Worm (Caenorhabditis elegans): ENCODE measurements around the gene ztf-14.

The ztf-14 gene

DNA sequence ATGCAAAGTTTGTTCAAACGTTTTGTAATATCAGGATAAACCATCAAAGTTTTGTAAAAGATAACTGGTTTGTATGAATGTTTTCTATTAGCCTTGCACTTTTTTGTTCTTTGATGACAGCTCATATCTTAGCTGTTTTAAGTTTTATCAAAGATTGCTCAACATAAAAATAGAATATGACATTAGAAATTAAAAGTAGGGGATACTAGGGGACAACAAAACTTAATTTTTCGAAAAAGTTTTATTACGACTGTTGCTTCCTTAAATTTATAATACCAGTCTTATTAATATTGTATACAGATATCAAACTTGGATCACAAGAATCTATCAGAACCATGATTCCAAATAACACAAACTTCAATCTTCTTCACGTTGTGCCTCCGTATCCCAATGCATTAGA is at the start of gene ztf-14:
TSS of gene ztf-14 (plus strand) at position 301 of the 400 bp plus-strand sequence.
- TF ChIP-seq ref-1 (GFP tag; conservative IDR thresholded peaks at IDR 0.05) (no peak), flt-1 (GFP tag; IDR thresholded peaks at IDR 0.05) (no peak), tab-1 (GFP tag; IDR thresholded peaks at IDR 0.05) (no peak), klf-2 (GFP tag; conservative IDR thresholded peaks at IDR 0.05) (no peak), cog-1 (tag; optimal IDR thresholded peaks at IDR 0.05) (no peak), T22C8.4 (GFP tag; IDR thresholded peaks at IDR 0.05) (no peak), med-1 (GFP tag; optimal IDR thresholded peaks at IDR 0.05; ENCODE audit: insufficient read depth) (no peak), ztf-29 (GFP tag; IDR thresholded peaks at IDR 0.05) (no peak), ztf-23 (GFP tag; IDR thresholded peaks at IDR 0.05) (no peak)

DNA sequence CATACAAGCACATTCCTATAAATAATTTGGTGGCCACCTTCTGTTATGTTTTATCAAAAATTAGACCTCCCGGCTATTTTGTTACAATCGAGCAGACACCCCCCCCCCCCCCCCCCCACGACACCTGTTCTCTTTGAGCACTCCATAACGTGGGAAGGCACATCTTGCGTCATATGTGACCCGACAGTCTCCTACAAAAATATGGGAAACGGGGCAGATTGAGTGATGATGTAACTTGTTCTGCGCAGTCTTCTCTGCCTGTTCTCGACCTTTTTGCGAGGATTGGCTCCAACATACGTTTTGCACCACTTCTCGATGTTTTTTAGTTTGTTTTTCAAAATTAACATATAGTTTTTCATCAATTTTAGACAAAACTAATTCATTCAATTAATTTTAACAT is 48.4 kb upstream of the ztf-14 start:
- TF ChIP-seq ztf-23 (GFP tag; IDR thresholded peaks at IDR 0.05) (no peak), cog-1 (tag; optimal IDR thresholded peaks at IDR 0.05) (no peak), klf-2 (GFP tag; conservative IDR thresholded peaks at IDR 0.05) (no peak)

DNA sequence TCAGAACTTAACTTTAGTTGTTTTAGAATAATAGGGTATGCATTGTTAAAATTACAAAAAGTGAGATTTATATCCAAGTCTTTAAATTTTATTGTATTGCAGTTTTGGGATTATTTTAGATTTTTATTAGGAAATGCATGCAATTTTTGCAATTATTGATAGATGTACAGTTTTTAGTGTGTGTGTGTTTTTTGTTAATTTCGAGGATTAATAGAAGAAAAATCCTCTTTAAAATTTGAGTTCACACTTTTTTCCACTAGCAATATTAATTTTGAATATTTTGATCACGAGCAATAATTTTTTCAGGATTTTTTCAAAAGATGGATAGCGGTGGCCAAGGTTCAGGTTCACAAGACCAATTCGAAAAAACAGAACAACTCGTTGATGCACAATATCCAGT is 48.0 kb upstream of the ztf-14 start, which contains the start of gene jmjd-3.2:
TSS of gene jmjd-3.2 (plus strand) at position 301 of the 400 bp plus-strand sequence.
- TF ChIP-seq ztf-23 (GFP tag; IDR thresholded peaks at IDR 0.05) (no peak), med-1 (GFP tag; optimal IDR thresholded peaks at IDR 0.05; ENCODE audit: insufficient read depth) (no peak)

DNA sequence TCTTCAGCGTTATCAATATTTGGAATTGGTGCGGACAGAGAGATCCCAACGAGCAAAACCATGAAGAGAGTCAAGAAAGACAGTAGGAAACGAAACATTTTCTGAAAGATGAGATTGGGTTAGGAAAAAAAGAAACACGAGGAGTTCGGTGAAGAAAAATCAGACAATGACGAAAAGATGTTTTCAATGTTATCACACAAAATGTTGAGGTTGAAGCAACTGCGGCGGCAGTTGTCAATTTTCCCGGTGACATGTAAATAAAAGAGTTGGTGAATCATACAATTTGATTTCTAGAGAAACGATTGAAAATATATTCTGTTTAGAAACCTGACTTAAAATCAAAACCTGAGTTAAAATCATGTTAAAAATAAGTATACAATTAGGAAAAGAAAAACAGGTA is 42.1 kb upstream of the ztf-14 start, which contains the start of gene F23D12.7:
TSS of gene F23D12.7 (minus strand) at position 101 of the 400 bp plus-strand sequence.
- TF ChIP-seq T22C8.4 (GFP tag; IDR thresholded peaks at IDR 0.05): no peak
- TF ChIP-seq cog-1 (tag; optimal IDR thresholded peaks at IDR 0.05): no peak
- no peak for TF ChIP-seq ref-1 (GFP tag; conservative IDR thresholded peaks at IDR 0.05)
- TF ChIP-seq tab-1 (GFP tag; IDR thresholded peaks at IDR 0.05): no peak
- TF ChIP-seq ztf-29 (GFP tag; IDR thresholded peaks at IDR 0.05): no peak
- no peak for TF ChIP-seq ztf-23 (GFP tag; IDR thresholded peaks at IDR 0.05)
- no peak for TF ChIP-seq med-1 (GFP tag; optimal IDR thresholded peaks at IDR 0.05; ENCODE audit: insufficient read depth)
- no peak for TF ChIP-seq klf-2 (GFP tag; conservative IDR thresholded peaks at IDR 0.05)
- TF ChIP-seq flt-1 (GFP tag; IDR thresholded peaks at IDR 0.05): no peak

DNA sequence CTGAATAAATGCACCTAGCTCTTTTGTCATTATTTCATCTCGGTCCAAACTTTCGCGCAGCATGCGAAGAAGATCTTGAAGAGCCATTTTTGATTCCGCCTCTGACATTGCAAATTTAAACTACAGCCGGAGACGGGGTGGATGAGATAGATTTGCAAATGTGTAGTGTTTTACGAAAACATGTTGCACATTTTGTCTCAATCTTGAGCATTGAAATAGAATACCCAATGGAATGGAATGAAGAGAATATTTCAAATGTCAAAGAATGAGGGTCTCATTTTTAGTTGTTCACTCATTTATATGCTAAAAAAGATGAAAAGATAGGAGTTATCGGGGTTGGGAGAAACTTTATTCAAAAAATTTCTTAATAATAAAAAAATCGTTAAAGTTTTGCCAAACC is 40.5 kb upstream of the ztf-14 start, which contains the start of gene Y66C5A.1:
TSS of gene Y66C5A.1 (minus strand) at position 101 of the 400 bp plus-strand sequence.
- TF ChIP-seq ref-1 (GFP tag; conservative IDR thresholded peaks at IDR 0.05) (no peak), klf-2 (GFP tag; conservative IDR thresholded peaks at IDR 0.05) (no peak), ztf-23 (GFP tag; IDR thresholded peaks at IDR 0.05) (no peak), med-1 (GFP tag; optimal IDR thresholded peaks at IDR 0.05; ENCODE audit: insufficient read depth) (no peak), cog-1 (tag; optimal IDR thresholded peaks at IDR 0.05) (no peak), T22C8.4 (GFP tag; IDR thresholded peaks at IDR 0.05) (no peak), ztf-29 (GFP tag; IDR thresholded peaks at IDR 0.05) (no peak), tab-1 (GFP tag; IDR thresholded peaks at IDR 0.05) (no peak), flt-1 (GFP tag; IDR thresholded peaks at IDR 0.05) (no peak)

DNA sequence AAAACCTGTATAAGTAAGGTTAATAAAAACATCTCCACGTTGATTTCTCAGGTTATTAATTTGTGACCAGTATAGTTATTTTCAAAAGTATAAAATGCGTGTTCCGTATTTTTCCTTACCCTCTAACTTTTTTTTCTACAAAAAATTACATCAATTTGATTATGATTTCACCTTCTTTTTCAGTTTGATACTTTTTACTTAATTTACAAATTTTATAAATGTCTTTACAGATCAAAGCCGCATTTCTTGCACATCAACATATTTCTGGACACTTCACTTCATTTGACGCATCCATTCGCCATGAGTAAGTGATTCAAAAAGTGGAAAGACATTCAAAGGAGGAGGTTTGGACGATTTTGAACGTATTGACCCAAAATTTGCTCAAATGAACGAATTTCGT is 35.5 kb upstream of the ztf-14 start, which contains the start of gene Y66C5A.2:
TSS of gene Y66C5A.2 (plus strand) at position 301 of the 400 bp plus-strand sequence.
- TF ChIP-seq flt-1 (GFP tag; IDR thresholded peaks at IDR 0.05) (no peak), cog-1 (tag; optimal IDR thresholded peaks at IDR 0.05) (no peak), klf-2 (GFP tag; conservative IDR thresholded peaks at IDR 0.05) (no peak), ztf-29 (GFP tag; IDR thresholded peaks at IDR 0.05) (no peak), med-1 (GFP tag; optimal IDR thresholded peaks at IDR 0.05; ENCODE audit: insufficient read depth) (no peak), ztf-23 (GFP tag; IDR thresholded peaks at IDR 0.05) (no peak), tab-1 (GFP tag; IDR thresholded peaks at IDR 0.05) (no peak), T22C8.4 (GFP tag; IDR thresholded peaks at IDR 0.05) (no peak), ref-1 (GFP tag; conservative IDR thresholded peaks at IDR 0.05) (no peak)

DNA sequence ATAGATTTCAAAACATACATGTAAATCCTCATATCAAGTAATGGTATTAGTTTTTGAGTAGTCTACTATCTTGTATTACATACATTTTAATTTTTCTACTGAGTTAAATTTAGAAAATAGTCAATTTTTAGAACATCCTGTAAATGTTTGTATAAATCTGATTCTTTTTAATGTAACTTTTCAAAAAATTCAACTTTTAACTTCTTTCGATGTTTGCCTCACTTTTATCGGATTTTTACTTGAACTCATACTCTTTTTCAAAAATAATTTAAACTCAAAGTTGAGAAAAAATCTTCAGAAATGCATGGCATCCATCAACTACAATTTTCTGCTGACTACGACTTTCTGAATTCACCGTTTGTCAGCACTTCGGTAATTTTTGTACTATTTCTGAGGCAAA is 31.4 kb upstream of the ztf-14 start, which contains the start of gene M163.7:
TSS of gene M163.7 (plus strand) at position 301 of the 400 bp plus-strand sequence.
- TF ChIP-seq T22C8.4 (GFP tag; IDR thresholded peaks at IDR 0.05): no peak
- TF ChIP-seq tab-1 (GFP tag; IDR thresholded peaks at IDR 0.05): no peak
- TF ChIP-seq ref-1 (GFP tag; conservative IDR thresholded peaks at IDR 0.05): no peak

DNA sequence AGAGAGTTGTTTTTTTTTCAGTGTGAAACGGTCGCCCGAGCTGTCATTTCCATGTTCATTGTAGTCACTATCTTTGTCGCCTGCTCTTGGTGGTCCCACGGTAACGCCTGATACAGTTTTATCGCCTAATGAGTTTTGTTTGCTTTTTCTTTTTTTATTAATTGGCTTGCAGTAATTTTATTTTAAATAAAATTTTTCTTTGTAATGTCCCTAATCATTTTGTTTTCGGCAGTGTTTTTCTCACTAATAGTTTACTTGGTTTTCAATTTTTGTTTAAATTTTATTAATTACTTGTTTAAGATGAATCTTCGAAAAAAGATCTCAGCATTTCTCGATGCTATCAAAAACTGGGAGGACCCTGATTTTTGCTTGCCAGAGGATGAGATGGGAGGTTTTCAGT is 30.3 kb upstream of the ztf-14 start, which contains the start of gene M163.22:
TSS of gene M163.22 (plus strand) at position 301 of the 400 bp plus-strand sequence.
- TF ChIP-seq klf-2 (GFP tag; conservative IDR thresholded peaks at IDR 0.05) (no peak), tab-1 (GFP tag; IDR thresholded peaks at IDR 0.05) (no peak), ref-1 (GFP tag; conservative IDR thresholded peaks at IDR 0.05) (no peak), cog-1 (tag; optimal IDR thresholded peaks at IDR 0.05) (no peak), flt-1 (GFP tag; IDR thresholded peaks at IDR 0.05) (no peak)

DNA sequence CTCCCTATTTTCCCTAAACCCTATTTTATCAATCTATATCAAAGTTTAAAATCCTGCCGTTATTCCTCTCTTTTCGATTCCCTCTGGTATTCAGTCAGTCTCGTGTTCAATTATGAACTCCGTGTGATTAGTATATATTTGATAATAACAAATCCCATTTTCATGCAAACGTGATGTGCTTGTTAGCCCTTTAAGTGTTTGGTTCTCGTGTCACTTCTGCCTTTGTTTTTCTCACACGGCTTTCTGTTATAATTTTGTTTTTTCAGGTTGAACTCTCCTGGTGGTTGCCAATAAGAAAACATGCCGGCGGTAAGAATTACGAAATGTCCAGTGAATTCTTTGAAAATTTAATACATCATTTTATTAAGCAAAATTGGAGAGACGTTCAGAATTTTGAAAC is 29.4 kb upstream of the ztf-14 start, which contains the start of gene M163.21:
TSS of gene M163.21 (plus strand) at position 301 of the 400 bp plus-strand sequence.
- TF ChIP-seq tab-1 (GFP tag; IDR thresholded peaks at IDR 0.05) (no peak), cog-1 (tag; optimal IDR thresholded peaks at IDR 0.05) (no peak), klf-2 (GFP tag; conservative IDR thresholded peaks at IDR 0.05) (no peak), T22C8.4 (GFP tag; IDR thresholded peaks at IDR 0.05) (no peak), ztf-29 (GFP tag; IDR thresholded peaks at IDR 0.05) (no peak), ztf-23 (GFP tag; IDR thresholded peaks at IDR 0.05) (no peak), med-1 (GFP tag; optimal IDR thresholded peaks at IDR 0.05; ENCODE audit: insufficient read depth) (no peak), flt-1 (GFP tag; IDR thresholded peaks at IDR 0.05) (no peak), ref-1 (GFP tag; conservative IDR thresholded peaks at IDR 0.05) (no peak)

DNA sequence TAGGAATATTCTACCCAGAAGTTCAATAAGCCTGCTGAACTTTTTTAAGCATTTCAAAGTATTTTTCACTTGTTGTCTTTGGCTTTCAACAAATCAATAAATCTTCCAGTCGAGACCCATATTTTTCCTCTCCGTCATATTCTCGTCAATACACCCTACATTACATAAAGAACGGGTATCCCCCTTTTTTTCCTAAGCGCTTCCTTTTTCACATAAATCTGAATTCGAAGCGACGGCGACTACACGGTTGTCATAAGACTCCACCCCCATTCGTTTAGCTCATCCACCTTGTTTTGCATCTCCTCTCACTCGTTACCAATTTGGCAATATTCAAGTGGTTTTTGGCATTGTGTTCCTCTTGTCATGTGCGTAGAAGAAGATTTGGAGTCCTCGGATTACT is 26.6 kb upstream of the ztf-14 start, which contains the start of gene M163.9:
TSS of gene M163.9 (plus strand) at position 301 of the 400 bp plus-strand sequence.
- TF ChIP-seq med-1 (GFP tag; optimal IDR thresholded peaks at IDR 0.05; ENCODE audit: insufficient read depth) (no peak), ztf-29 (GFP tag; IDR thresholded peaks at IDR 0.05) (no peak), flt-1 (GFP tag; IDR thresholded peaks at IDR 0.05) (no peak), cog-1 (tag; optimal IDR thresholded peaks at IDR 0.05) (no peak), klf-2 (GFP tag; conservative IDR thresholded peaks at IDR 0.05) (no peak), T22C8.4 (GFP tag; IDR thresholded peaks at IDR 0.05) (no peak), ref-1 (GFP tag; conservative IDR thresholded peaks at IDR 0.05) (no peak), ztf-23 (GFP tag; IDR thresholded peaks at IDR 0.05) (no peak), tab-1 (GFP tag; IDR thresholded peaks at IDR 0.05) (no peak)
